Worm (Caenorhabditis elegans) whole organism, late embryonic: Measurements from ENCODE around the gene npp-23.

ENCODE experiments used
- C08G9.2 ChIP-seq: sonication (generic microtip); optimal IDR thresholded peaks from 2 replicates; lab custom pipeline; 2016; ENCODE audit warnings: mild to moderate bottlenecking, missing genetic modification characterization, moderate library complexity, missing compliant biosample characterization
- C38D4.7 ChIP-seq: fragments of 200-800 bp; sonication (Bioruptor generic); optimal IDR thresholded peaks from 2 replicates; lab custom pipeline; 2018; ENCODE audit warnings: mild to moderate bottlenecking, missing genetic modification characterization, moderate library complexity, missing compliant biosample characterization
- F13H6.1 ChIP-seq: sonication (generic microtip); optimal IDR thresholded peaks from 2 replicates; lab custom pipeline; 2016; ENCODE audit warnings: missing genetic modification characterization, missing compliant biosample characterization
- ahr-1 ChIP-seq: sonication (generic microtip); optimal IDR thresholded peaks from 2 replicates; lab custom pipeline; 2016; ENCODE audit warnings: missing genetic modification characterization, missing compliant biosample characterization
- ceh-19 ChIP-seq: fragments of 200-800 bp; sonication (Bioruptor generic); optimal IDR thresholded peaks from 2 replicates; lab custom pipeline; 2018; ENCODE audit warnings: mild to moderate bottlenecking, missing genetic modification characterization, missing compliant biosample characterization
- ceh-22 ChIP-seq: sonication (generic microtip); optimal IDR thresholded peaks from 2 replicates; lab custom pipeline; 2017; ENCODE audit warnings: missing biosample characterization, missing genetic modification characterization
- ceh-30 ChIP-seq: fragments of 150-350 bp; optimal IDR thresholded peaks from 2 replicates; lab custom pipeline; 2014; ENCODE audit warnings: missing biosample characterization, missing genetic modification characterization
- ceh-31 ChIP-seq: sonication (generic microtip); optimal IDR thresholded peaks from 2 replicates; lab custom pipeline; 2016; ENCODE audit warnings: missing genetic modification characterization, missing compliant biosample characterization
- ceh-34 ChIP-seq: sonication (generic microtip); optimal IDR thresholded peaks from 2 replicates; lab custom pipeline; 2016; ENCODE audit warnings: mild to moderate bottlenecking, missing genetic modification characterization, missing compliant biosample characterization
- ceh-6 ChIP-seq: fragments of 200-800 bp; sonication (Bioruptor generic); optimal IDR thresholded peaks from 2 replicates; lab custom pipeline; 2018; ENCODE audit warnings: mild to moderate bottlenecking, missing genetic modification characterization, missing compliant biosample characterization
- che-1 ChIP-seq: sonication (generic microtip); optimal IDR thresholded peaks from 2 replicates; lab custom pipeline; 2016; ENCODE audit warnings: mild to moderate bottlenecking, missing genetic modification characterization, missing compliant biosample characterization
- dve-1 ChIP-seq: sonication (generic microtip); optimal IDR thresholded peaks from 2 replicates; lab custom pipeline; 2017; ENCODE audit warnings: antibody characterized with exemption, mild to moderate bottlenecking, missing genetic modification characterization, missing compliant biosample characterization
- elt-2 ChIP-seq: sonication (generic microtip); optimal IDR thresholded peaks from 2 replicates; lab custom pipeline; 2016; ENCODE audit warnings: missing genetic modification reagents, missing genetic modification characterization, missing compliant biosample characterization
- fkh-10 ChIP-seq: fragments of 150-350 bp; optimal IDR thresholded peaks from 2 replicates; lab custom pipeline; 2014; ENCODE audit warnings: missing biosample characterization, missing genetic modification reagents, missing genetic modification characterization
- gmeb-2 ChIP-seq: sonication (generic microtip); optimal IDR thresholded peaks from 2 replicates; lab custom pipeline; 2016; ENCODE audit warnings: missing genetic modification characterization, inconsistent platforms, missing compliant biosample characterization
- hlh-13 ChIP-seq: fragments of 200-800 bp; sonication (Bioruptor generic); optimal IDR thresholded peaks from 2 replicates; lab custom pipeline; 2018; ENCODE audit warnings: mild to moderate bottlenecking, missing genetic modification characterization, missing compliant biosample characterization
- hlh-30 ChIP-seq: sonication (generic microtip); optimal IDR thresholded peaks from 2 replicates; lab custom pipeline; 2017; ENCODE audit warnings: antibody characterized with exemption, missing genetic modification characterization, missing compliant biosample characterization; ENCODE audit not compliant: insufficient read depth
- hlh-8 ChIP-seq: sonication (generic microtip); optimal IDR thresholded peaks from 2 replicates; lab custom pipeline; 2016; ENCODE audit warnings: missing genotype, missing genetic modification characterization, missing compliant biosample characterization
- lim-6 ChIP-seq: sonication (generic microtip); optimal IDR thresholded peaks from 2 replicates; lab custom pipeline; 2016; ENCODE audit warnings: missing genetic modification characterization, missing compliant biosample characterization
- lin-11 ChIP-seq: fragments of 200-800 bp; sonication (Bioruptor generic); optimal IDR thresholded peaks from 2 replicates; lab custom pipeline; 2018; ENCODE audit warnings: mild to moderate bottlenecking, missing genetic modification characterization, missing compliant biosample characterization
- madf-2 ChIP-seq: sonication (generic microtip); optimal IDR thresholded peaks from 2 replicates; lab custom pipeline; 2017; ENCODE audit warnings: missing genetic modification characterization, missing compliant biosample characterization
- mec-3 ChIP-seq: sonication (generic microtip); optimal IDR thresholded peaks from 2 replicates; lab custom pipeline; 2016; ENCODE audit warnings: borderline replicate concordance, missing genetic modification characterization, missing compliant biosample characterization
- nhr-232 ChIP-seq: sonication (generic microtip); optimal IDR thresholded peaks from 2 replicates; lab custom pipeline; 2016; ENCODE audit warnings: missing genetic modification characterization, missing compliant biosample characterization
- pag-3 ChIP-seq: sonication (generic microtip); optimal IDR thresholded peaks from 2 replicates; lab custom pipeline; 2016; ENCODE audit warnings: missing compliant biosample characterization, missing genetic modification characterization, borderline replicate concordance
- pat-9 ChIP-seq: fragments of 200-800 bp; sonication (Bioruptor generic); optimal IDR thresholded peaks from 2 replicates; lab custom pipeline; 2018; ENCODE audit warnings: mild to moderate bottlenecking, missing genetic modification characterization, moderate library complexity, missing compliant biosample characterization
- pax-1 ChIP-seq: fragments of 150-350 bp; optimal IDR thresholded peaks from 2 replicates; lab custom pipeline; 2014; ENCODE audit warnings: missing biosample characterization, missing genetic modification characterization
- pha-2 ChIP-seq: sonication (generic microtip); optimal IDR thresholded peaks from 2 replicates; lab custom pipeline; 2017; ENCODE audit warnings: mild to moderate bottlenecking, missing genetic modification characterization, missing compliant biosample characterization
- pha-4 ChIP-seq: fragments of 150-350 bp; optimal IDR thresholded peaks from 2 replicates; lab custom pipeline; 2018; ENCODE audit warnings: missing biosample characterization, missing genetic modification reagents, missing genetic modification characterization
- pqm-1 ChIP-seq: sonication (generic microtip); optimal IDR thresholded peaks from 2 replicates; lab custom pipeline; 2016; ENCODE audit warnings: missing genetic modification characterization, missing compliant biosample characterization
- pros-1 ChIP-seq: fragments of 150-350 bp; optimal IDR thresholded peaks from 2 replicates; lab custom pipeline; 2014; ENCODE audit warnings: missing biosample characterization, missing genetic modification reagents, missing genetic modification characterization
- rnt-1 ChIP-seq: sonication (generic microtip); optimal IDR thresholded peaks from 2 replicates; lab custom pipeline; 2016; ENCODE audit warnings: missing genetic modification characterization, missing compliant biosample characterization
- sox-2 ChIP-seq: fragments of 200-800 bp; sonication (Bioruptor generic); IDR thresholded peaks from 2 replicates; pipeline ENCODE4 v1.3.6; 2022; ENCODE audit warnings: missing genetic modification reagents, missing genetic modification characterization, missing compliant biosample characterization
- sox-4 ChIP-seq: sonication (generic microtip); optimal IDR thresholded peaks from 2 replicates; lab custom pipeline; 2017; ENCODE audit warnings: mild to moderate bottlenecking, missing genetic modification characterization, inconsistent platforms, missing compliant biosample characterization
- tbx-2 ChIP-seq: sonication (generic microtip); optimal IDR thresholded peaks from 2 replicates; lab custom pipeline; 2016; ENCODE audit warnings: missing genetic modification characterization, missing compliant biosample characterization
- unc-3 ChIP-seq, 2 experiments: fragments of 200-800 bp in 1 of 2; sonication (Bioruptor generic) in 1 of 2; sonication (generic microtip) in 1 of 2; conservative IDR thresholded peaks in 1 of 2; optimal IDR thresholded peaks in 1 of 2; 2 replicates each; pipeline versions ENCODE4 v1.3.6 to Lab custom; 2016 to 2022; ENCODE audit warnings: missing compliant biosample characterization in 2 of 2, missing genetic modification characterization in 2 of 2, missing genetic modification reagents in 1 of 2
- unc-86 ChIP-seq: sonication (generic microtip); optimal IDR thresholded peaks from 2 replicates; lab custom pipeline; 2016; ENCODE audit warnings: missing genetic modification characterization, missing compliant biosample characterization
- ztf-16 ChIP-seq: sonication (generic microtip); optimal IDR thresholded peaks from 2 replicates; lab custom pipeline; 2017; ENCODE audit warnings: missing genetic modification characterization, missing compliant biosample characterization

Gene npp-23

ce11 chrIV:8864672-8865071 lies 4.8 kb downstream of the npp-23 start:
- TF ChIP-seq dve-1 (tag; lab: Kevin White, UChicago) (no peak), ceh-34 (tag; lab: Kevin White, UChicago) (no peak), ceh-6 (no peak), pag-3 (tag; lab: Kevin White, UChicago) (no peak), rnt-1 (no peak), che-1 (tag; lab: Kevin White, UChicago) (no peak), F13H6.1 (tag; lab: Kevin White, UChicago) (no peak), pat-9 (tag; lab: Kevin White, UChicago) (no peak), fkh-10 (GFP tag; lab: Kevin White, UChicago) (no peak), sox-4 (no peak), pros-1 (tag; lab: Kevin White, UChicago) (no peak)
- TF ChIP-seq, all 69 proteins: peak for 0

ce11 chrIV:8855963-8856362 lies 13.5 kb downstream of the npp-23 start, which contains the start of gene T11B7.5:
Gene T11B7.5 (minus strand): TSS chrIV:8856063.
- no peak for TF ChIP-seq madf-2
- no peak for TF ChIP-seq C38D4.7 (GFP tag; lab: Kevin White, UChicago)
- TF ChIP-seq ceh-34 (tag; lab: Kevin White, UChicago) = no peak
- TF ChIP-seq C08G9.2 (tag; lab: Kevin White, UChicago) = no peak
- no peak for TF ChIP-seq rnt-1
- no peak for TF ChIP-seq ztf-16
- TF ChIP-seq fkh-10 (GFP tag; lab: Kevin White, UChicago) = no peak
- TF ChIP-seq mec-3 (tag; lab: Kevin White, UChicago) = no peak
- no peak for TF ChIP-seq pqm-1 (tag; lab: Kevin White, UChicago)
- no peak for TF ChIP-seq pros-1 (tag; lab: Kevin White, UChicago)
- TF ChIP-seq sox-2 (GFP tag; lab: Robert Waterston, UW) = no peak
- TF ChIP-seq ceh-22 = no peak
- no peak for TF ChIP-seq unc-3 (GFP tag; conservative IDR thresholded peaks at IDR 0.05; lab: Robert Waterston, UW)
- no peak for TF ChIP-seq unc-3 (tag; optimal IDR thresholded peaks at IDR 0.05; lab: Kevin White, UChicago)
- no peak for TF ChIP-seq pax-1 (tag; lab: Kevin White, UChicago)

- TF ChIP-seq pros-1 (tag; lab: Kevin White, UChicago) = no peak
- TF ChIP-seq pat-9 (tag; lab: Kevin White, UChicago) = no peak
- TF ChIP-seq C08G9.2 (tag; lab: Kevin White, UChicago) = no peak
- TF ChIP-seq che-1 (tag; lab: Kevin White, UChicago) = no peak
- TF ChIP-seq pqm-1 (tag; lab: Kevin White, UChicago) = no peak
- no peak for TF ChIP-seq ahr-1
- TF ChIP-seq dve-1 (tag; lab: Kevin White, UChicago) = no peak
- no peak for TF ChIP-seq pha-2 (tag; lab: Kevin White, UChicago)
- TF ChIP-seq ceh-19 (GFP tag; lab: Kevin White, UChicago) = no peak
- no peak for TF ChIP-seq hlh-30 (tag; lab: Kevin White, UChicago)
- no peak for TF ChIP-seq hlh-13 (GFP tag; lab: Kevin White, UChicago)
- no peak for TF ChIP-seq mec-3 (tag; lab: Kevin White, UChicago)
- no peak for TF ChIP-seq ztf-16
- no peak for TF ChIP-seq pha-4 (tag; lab: Kevin White, UChicago)
- no peak for TF ChIP-seq tbx-2 (tag; lab: Kevin White, UChicago)
- no peak for TF ChIP-seq nhr-232 (tag; lab: Kevin White, UChicago)
- TF ChIP-seq hlh-8 (tag; lab: Kevin White, UChicago) = no peak
- TF ChIP-seq gmeb-2 (tag; lab: Kevin White, UChicago) = no peak
- TF ChIP-seq F13H6.1 (tag; lab: Kevin White, UChicago) = no peak
- TF ChIP-seq ceh-31 = no peak
Observed at ce11 chrIV:8853301-8853700, 16.2 kb downstream of the npp-23 start.

ce11 chrIV:8852194-8852593 lies 17.3 kb downstream of the npp-23 start, which contains the start of gene alp-1:
Gene alp-1 (plus strand): TSS chrIV:8852494.
- TF ChIP-seq ceh-30 (no peak), sox-4 (no peak), ceh-6 (no peak), lim-6 (tag; lab: Kevin White, UChicago) (no peak), tbx-2 (tag; lab: Kevin White, UChicago) (no peak), unc-86 (tag; lab: Kevin White, UChicago) (no peak), lin-11 (tag; lab: Kevin White, UChicago) (no peak), elt-2 (tag; lab: Kevin White, UChicago) (no peak)
